Worm (Caenorhabditis elegans) whole organism, late embryonic: ENCODE data around the gene idpp-14.

Experiments used
- ahr-1 ChIP-seq: sonication (generic microtip); optimal IDR thresholded peaks from 2 replicates; lab custom pipeline; 2016; ENCODE audit warnings: missing genetic modification characterization, missing compliant biosample characterization
- ama-1 ChIP-seq: fragments of 150-350 bp; optimal IDR thresholded peaks from 2 replicates; lab custom pipeline; 2014
- ceh-30 ChIP-seq: fragments of 150-350 bp; optimal IDR thresholded peaks from 2 replicates; lab custom pipeline; 2014; ENCODE audit warnings: missing biosample characterization, missing genetic modification characterization
- eyg-1 ChIP-seq: sonication (generic microtip); optimal IDR thresholded peaks from 2 replicates; lab custom pipeline; 2016; ENCODE audit warnings: missing genotype, missing genetic modification characterization, missing compliant biosample characterization
- fkh-10 ChIP-seq: fragments of 150-350 bp; optimal IDR thresholded peaks from 2 replicates; lab custom pipeline; 2014; ENCODE audit warnings: missing biosample characterization, missing genetic modification reagents, missing genetic modification characterization
- hlh-13 ChIP-seq: fragments of 200-800 bp; sonication (Bioruptor generic); optimal IDR thresholded peaks from 2 replicates; lab custom pipeline; 2018; ENCODE audit warnings: mild to moderate bottlenecking, missing genetic modification characterization, missing compliant biosample characterization
- lin-11 ChIP-seq: fragments of 200-800 bp; sonication (Bioruptor generic); optimal IDR thresholded peaks from 2 replicates; lab custom pipeline; 2018; ENCODE audit warnings: mild to moderate bottlenecking, missing genetic modification characterization, missing compliant biosample characterization
- pha-4 ChIP-seq: fragments of 150-350 bp; optimal IDR thresholded peaks from 2 replicates; lab custom pipeline; 2018; ENCODE audit warnings: missing biosample characterization, missing genetic modification reagents, missing genetic modification characterization
- sox-4 ChIP-seq: sonication (generic microtip); optimal IDR thresholded peaks from 2 replicates; lab custom pipeline; 2017; ENCODE audit warnings: mild to moderate bottlenecking, missing genetic modification characterization, inconsistent platforms, missing compliant biosample characterization
- syd-9 ChIP-seq: sonication (generic microtip); optimal IDR thresholded peaks from 2 replicates; lab custom pipeline; 2016; ENCODE audit warnings: mild to moderate bottlenecking, missing genetic modification characterization, moderate library complexity, missing compliant biosample characterization
- tbx-2 ChIP-seq: sonication (generic microtip); optimal IDR thresholded peaks from 2 replicates; lab custom pipeline; 2016; ENCODE audit warnings: missing genetic modification characterization, missing compliant biosample characterization
- unc-42 ChIP-seq: sonication (generic microtip); optimal IDR thresholded peaks from 2 replicates; lab custom pipeline; 2016; ENCODE audit warnings: missing genotype, missing genetic modification characterization, missing compliant biosample characterization
- unc-86 ChIP-seq: sonication (generic microtip); optimal IDR thresholded peaks from 2 replicates; lab custom pipeline; 2016; ENCODE audit warnings: missing genetic modification characterization, missing compliant biosample characterization

ce11 chrX:16087842-16088241 is 5.7 kb downstream of the idpp-14 start:
- TF ChIP-seq unc-86: no peak
- TF ChIP-seq pha-4 (tag; lab: Kevin White, UChicago): no peak
- no peak for TF ChIP-seq tbx-2 (tag; lab: Kevin White, UChicago)
- no peak for TF ChIP-seq syd-9 (tag; lab: Kevin White, UChicago)
- TF ChIP-seq ahr-1 (tag; lab: Kevin White, UChicago): no peak
- no peak for TF ChIP-seq unc-42
- TF ChIP-seq hlh-13: no peak
- no peak for TF ChIP-seq ama-1 (lab: Kevin White, UChicago)
- no peak for TF ChIP-seq eyg-1 (tag; lab: Kevin White, UChicago)
- no peak for TF ChIP-seq lin-11
- TF ChIP-seq fkh-10 (GFP tag; lab: Kevin White, UChicago): no peak
- no peak for TF ChIP-seq sox-4 (tag; lab: Kevin White, UChicago)
- TF ChIP-seq ceh-30 (tag; lab: Kevin White, UChicago): no peak
